Fruit fly (Drosophila melanogaster) whole organism, adult: ENCODE data around the gene Arpc4.

Experiments used
- CG11617 ChIP-seq: fragments of 200-800 bp; sonication (Bioruptor generic); optimal IDR thresholded peaks from 2 replicates; lab custom pipeline; 2017; ENCODE audit warnings: mild to moderate bottlenecking, missing biosample characterization, missing genetic modification reagents, missing genetic modification characterization
- CG12768 ChIP-seq: fragments of 200-800 bp; sonication (Bioruptor generic); optimal IDR thresholded peaks from 2 replicates; lab custom pipeline; 2017; ENCODE audit warnings: missing biosample characterization, missing genetic modification characterization, mild to moderate bottlenecking, moderate library complexity, missing genetic modification reagents
- CG14711 ChIP-seq: fragments of 200-800 bp; sonication (Bioruptor generic); optimal IDR thresholded peaks from 2 replicates; lab custom pipeline; 2018; ENCODE audit warnings: missing biosample characterization, mild to moderate bottlenecking, missing genetic modification characterization, moderate library complexity
- CG1620 ChIP-seq: fragments of 200-800 bp; sonication (Bioruptor generic); optimal IDR thresholded peaks from 2 replicates; lab custom pipeline; 2016; ENCODE audit warnings: missing biosample characterization, missing genetic modification characterization
- CG33017 ChIP-seq: fragments of 200-800 bp; sonication (Bioruptor generic); optimal IDR thresholded peaks from 2 replicates; lab custom pipeline; 2018; ENCODE audit warnings: missing biosample characterization, mild to moderate bottlenecking, missing genetic modification characterization, moderate library complexity
- CG5204 ChIP-seq: fragments of 200-800 bp; sonication (Bioruptor generic); optimal IDR thresholded peaks from 2 replicates; lab custom pipeline; 2016; ENCODE audit warnings: missing biosample characterization, missing genetic modification characterization
- CG7045 ChIP-seq: fragments of 200-800 bp; sonication (Bioruptor generic); optimal IDR thresholded peaks from 2 replicates; lab custom pipeline; 2017; ENCODE audit warnings: missing biosample characterization, mild to moderate bottlenecking, missing genetic modification characterization
- CG7101 ChIP-seq: fragments of 200-800 bp; sonication (Bioruptor generic); optimal IDR thresholded peaks from 2 replicates; lab custom pipeline; 2018; ENCODE audit warnings: missing biosample characterization, mild to moderate bottlenecking, missing genetic modification characterization, moderate library complexity
- Clk ChIP-seq: fragments of 200-800 bp; sonication (Bioruptor generic); optimal IDR thresholded peaks from 2 replicates; lab custom pipeline; 2017; ENCODE audit warnings: missing biosample characterization, missing genetic modification characterization
- Crg-1 ChIP-seq: fragments of 200-800 bp; sonication (Bioruptor generic); optimal IDR thresholded peaks from 2 replicates; lab custom pipeline; 2016; ENCODE audit warnings: missing biosample characterization, missing genetic modification characterization
- Hr96 ChIP-seq: fragments of 200-800 bp; sonication (Bioruptor generic); optimal IDR thresholded peaks from 2 replicates; lab custom pipeline; 2016; ENCODE audit warnings: missing biosample characterization, missing genetic modification characterization
- Mnt ChIP-seq: fragments of 200-800 bp; sonication (Bioruptor generic); optimal IDR thresholded peaks from 2 replicates; lab custom pipeline; 2016; ENCODE audit warnings: missing biosample characterization, mild to moderate bottlenecking, missing genetic modification characterization
- bab1 ChIP-seq: fragments of 200-800 bp; sonication (Bioruptor generic); optimal IDR thresholded peaks from 3 replicates; lab custom pipeline; 2019; ENCODE audit warnings: missing biosample characterization, mild to moderate bottlenecking, missing genetic modification characterization, moderate library complexity
- cic ChIP-seq: fragments of 200-800 bp; sonication (Bioruptor generic); optimal IDR thresholded peaks from 2 replicates; lab custom pipeline; 2017; ENCODE audit warnings: missing biosample characterization, mild to moderate bottlenecking, missing genetic modification characterization, moderate library complexity
- cnc ChIP-seq, 2 experiments: fragments of >200 bp; optimal IDR thresholded peaks; 2 replicates each; lab custom pipeline; 2017
- kay ChIP-seq: fragments of 200-800 bp; sonication (Bioruptor generic); peaks from one replicate; lab custom pipeline; 2016; ENCODE audit warnings: missing biosample characterization, missing genetic modification characterization, borderline replicate concordance
- ovo ChIP-seq: fragments of 200-800 bp; sonication (Bioruptor generic); optimal IDR thresholded peaks from 2 replicates; lab custom pipeline; 2016; ENCODE audit warnings: missing biosample characterization, missing genetic modification characterization
- pad ChIP-seq: fragments of 200-800 bp; sonication (Bioruptor generic); optimal IDR thresholded peaks from 3 replicates; lab custom pipeline; 2017; ENCODE audit warnings: missing biosample characterization, missing genetic modification characterization, mild to moderate bottlenecking, moderate library complexity, missing genetic modification reagents
- tj ChIP-seq: fragments of 200-800 bp; sonication (Bioruptor generic); optimal IDR thresholded peaks from 3 replicates; lab custom pipeline; 2017; ENCODE audit warnings: missing biosample characterization, mild to moderate bottlenecking, missing genetic modification characterization, moderate library complexity
- toe ChIP-seq: fragments of 200-800 bp; sonication (Bioruptor generic); optimal IDR thresholded peaks from 2 replicates; lab custom pipeline; 2016; ENCODE audit warnings: missing biosample characterization, missing genetic modification characterization

Gene Arpc4

DNA sequence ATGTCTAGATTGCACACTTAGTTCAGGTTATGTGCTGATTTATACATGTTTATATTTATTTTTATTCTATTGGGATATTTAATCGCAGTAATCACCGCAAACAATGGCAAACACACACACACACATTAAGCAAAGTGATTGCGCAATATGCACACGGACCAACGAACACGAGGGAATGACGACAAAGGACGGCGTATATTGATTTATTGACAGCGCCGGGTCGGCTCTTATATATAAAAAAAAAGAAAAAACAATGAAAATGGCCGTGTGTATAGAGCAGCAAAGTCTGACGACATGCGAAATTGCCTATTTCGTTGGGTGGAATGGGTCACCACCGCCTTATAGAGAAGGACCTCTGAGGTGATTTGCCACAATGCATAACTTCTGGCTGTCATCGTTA, 14.2 kb upstream of the Arpc4 start:
- no peak for TF ChIP-seq Crg-1 (GFP tag; lab: Kevin White, UChicago)
- TF ChIP-seq CG11617 (GFP tag; lab: Kevin White, UChicago) = no peak
- no peak for TF ChIP-seq tj (GFP tag; lab: Kevin White, UChicago)
- TF ChIP-seq Hr96 (GFP tag; lab: Kevin White, UChicago) = no peak
- no peak for TF ChIP-seq cic (GFP tag; lab: Kevin White, UChicago)
- no peak for TF ChIP-seq CG7045 (GFP tag; lab: Kevin White, UChicago)
- TF ChIP-seq kay (GFP tag; lab: Kevin White, UChicago) = peak; percentile 66
- TF ChIP-seq CG14711 (tag; lab: Kevin White, UChicago) = no peak

DNA sequence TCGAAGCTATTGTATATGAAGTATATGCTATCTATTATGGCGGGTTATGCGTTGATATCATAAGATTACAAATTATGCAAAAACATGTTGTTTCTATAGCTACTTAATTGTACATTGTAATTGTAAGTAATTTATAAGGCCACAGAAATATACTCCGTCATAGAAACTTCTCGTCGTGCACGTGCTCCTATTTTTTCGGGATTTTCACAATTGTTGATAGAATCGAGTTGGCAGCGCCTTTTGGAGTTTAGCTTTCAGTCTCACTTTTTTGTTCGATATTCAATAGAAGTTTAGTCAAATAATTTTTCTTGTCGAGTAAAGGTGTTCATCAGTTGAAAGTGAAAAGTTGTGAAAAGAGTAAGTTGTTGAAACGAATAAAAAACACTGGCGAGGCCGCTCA, 6.7 kb upstream of the Arpc4 start, which contains the start of gene CG31642:
TSS of gene CG31642 (plus strand) at position 301 of the 400 bp plus-strand sequence.
- TF ChIP-seq CG7101 (tag; lab: Kevin White, UChicago) (no peak), CG7045 (GFP tag; lab: Kevin White, UChicago) (no peak), CG5204 (GFP tag; lab: Kevin White, UChicago) (no peak), Crg-1 (GFP tag; lab: Kevin White, UChicago) (no peak), CG1620 (GFP tag; lab: Kevin White, UChicago) (no peak), toe (GFP tag; lab: Kevin White, UChicago) (no peak), ovo (GFP tag; lab: Kevin White, UChicago) (no peak), Hr96 (GFP tag; lab: Kevin White, UChicago) (no peak), CG14711 (tag; lab: Kevin White, UChicago) (no peak), cnc (optimal IDR thresholded peaks at IDR 0.05; lab: Kevin White, UChicago) (no peak), cic (GFP tag; lab: Kevin White, UChicago) (no peak), pad (GFP tag; lab: Kevin White, UChicago) (no peak), CG12768 (GFP tag; lab: Kevin White, UChicago) (no peak), bab1 (no peak), Clk (GFP tag; lab: Kevin White, UChicago) (no peak), kay (GFP tag; lab: Kevin White, UChicago) (no peak), Mnt (GFP tag; lab: Kevin White, UChicago) (no peak), CG11617 (GFP tag; lab: Kevin White, UChicago) (no peak)

DNA sequence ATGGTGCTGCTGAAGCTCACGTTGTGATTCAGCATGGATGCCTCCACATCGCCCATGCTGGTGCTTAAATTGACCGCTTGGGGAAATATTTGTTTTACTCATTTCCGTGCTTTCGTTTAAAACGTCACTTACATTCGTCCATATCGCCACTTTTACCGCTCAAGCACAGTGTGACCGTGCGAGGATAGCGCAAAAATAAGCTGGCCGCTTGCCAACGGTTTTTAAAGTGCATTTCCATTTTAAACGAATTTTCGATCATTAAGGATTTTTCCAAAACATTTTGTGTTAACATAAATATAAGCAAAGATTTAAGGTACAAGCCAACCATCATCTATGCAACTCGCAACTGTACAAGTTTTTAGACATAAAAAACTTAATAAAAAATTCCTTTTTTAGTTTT, 2.5 kb downstream of the Arpc4 start, which contains the start of gene WDR79:
TSS of gene WDR79 (minus strand) at position 298 of the 400 bp plus-strand sequence.
- TF ChIP-seq Crg-1 (GFP tag; lab: Kevin White, UChicago) = no peak
- no peak for TF ChIP-seq CG14711 (tag; lab: Kevin White, UChicago)
- no peak for TF ChIP-seq toe (GFP tag; lab: Kevin White, UChicago)

DNA sequence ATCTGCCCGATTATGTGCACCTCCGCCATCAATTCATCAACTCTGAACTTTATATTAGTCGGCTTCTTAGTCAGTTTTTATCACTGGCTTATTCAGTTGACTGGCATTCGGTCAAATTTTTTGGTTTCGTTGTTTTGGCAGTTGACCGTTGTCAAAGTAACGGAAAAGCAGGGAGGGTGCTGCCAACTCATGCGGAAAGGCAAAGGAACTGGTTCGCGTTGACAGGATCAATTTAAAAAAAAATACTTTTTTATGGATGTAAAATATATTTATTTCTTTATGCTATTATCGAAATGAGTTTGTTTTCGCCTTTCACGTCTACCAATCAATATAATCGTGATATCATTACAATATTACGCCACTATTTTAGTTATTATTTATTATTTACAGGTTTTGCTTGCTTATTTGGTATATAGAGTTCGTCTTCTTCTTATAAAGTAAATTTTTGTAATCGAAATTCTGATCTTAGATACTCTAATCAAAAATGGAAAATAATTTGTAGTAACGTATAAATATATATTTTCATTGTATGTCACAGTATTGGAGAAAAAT, 5.7 kb downstream of the Arpc4 start, which contains the start of the genes B9d2, tctn and CG9222:
TSS of gene B9d2 (minus strand) at position 130 of the 552 bp plus-strand sequence.
TSS of gene tctn (minus strand) at position 130 of the 552 bp plus-strand sequence.
TSS of gene CG9222 (plus strand) at position 502 of the 552 bp plus-strand sequence.
- TF ChIP-seq cnc (optimal IDR thresholded peaks at IDR 0.05; lab: Kevin White, UChicago) (no peak), Clk (GFP tag; lab: Kevin White, UChicago) (no peak), ovo (GFP tag; lab: Kevin White, UChicago) (no peak), CG14711 (tag; lab: Kevin White, UChicago) (no peak), cic (GFP tag; lab: Kevin White, UChicago) (no peak), CG11617 (GFP tag; lab: Kevin White, UChicago) (no peak), kay (GFP tag; lab: Kevin White, UChicago) (no peak), Mnt (GFP tag; lab: Kevin White, UChicago) (no peak), pad (GFP tag; lab: Kevin White, UChicago) (no peak), CG1620 (GFP tag; lab: Kevin White, UChicago) (no peak), CG7045 (GFP tag; lab: Kevin White, UChicago) (no peak), bab1 (no peak), CG33017 (tag; lab: Kevin White, UChicago) (no peak), CG5204 (GFP tag; lab: Kevin White, UChicago) (no peak)

DNA sequence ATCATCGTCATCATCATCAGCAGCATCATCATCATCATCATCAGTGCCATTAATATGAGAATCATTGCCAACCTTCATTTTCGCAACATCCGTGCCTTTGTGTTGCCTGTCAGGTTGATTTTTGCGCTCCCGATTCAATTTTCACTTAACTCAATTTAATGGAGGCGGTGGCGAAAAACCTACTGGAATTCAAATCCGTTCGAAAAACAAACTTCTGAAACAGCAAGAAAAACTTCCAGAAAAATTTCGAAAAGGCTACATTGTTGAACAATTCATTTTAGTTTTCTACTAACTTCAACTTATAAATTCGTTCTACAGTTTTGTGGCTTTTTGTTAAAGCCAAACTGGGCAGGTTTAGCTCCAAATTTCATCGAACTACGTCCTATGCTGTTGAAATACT, 14.2 kb downstream of the Arpc4 start, which contains the start of gene CG13991:
TSS of gene CG13991 (plus strand) at position 301 of the 400 bp plus-strand sequence.
- TF ChIP-seq CG12768 (GFP tag; lab: Kevin White, UChicago) (no peak), CG5204 (GFP tag; lab: Kevin White, UChicago) (no peak)

dm6 chr2L:6151669-6152068, 26.7 kb downstream of the Arpc4 start, which contains the start of gene Muc26B:
Muc26B (plus strand) TSS chr2L:6151969.
- TF ChIP-seq bab1 (no peak), ovo (GFP tag; lab: Kevin White, UChicago) (no peak), CG5204 (GFP tag; lab: Kevin White, UChicago) (no peak), CG11617 (GFP tag; lab: Kevin White, UChicago) (no peak), cic (GFP tag; lab: Kevin White, UChicago) (no peak), Clk (GFP tag; lab: Kevin White, UChicago) (no peak), pad (GFP tag; lab: Kevin White, UChicago) (no peak), cnc (optimal IDR thresholded peaks at IDR 0.05; lab: Kevin White, UChicago) (no peak), CG7101 (tag; lab: Kevin White, UChicago) (no peak), Crg-1 (GFP tag; lab: Kevin White, UChicago) (no peak), CG1620 (GFP tag; lab: Kevin White, UChicago) (no peak), tj (GFP tag; lab: Kevin White, UChicago) (no peak), Hr96 (GFP tag; lab: Kevin White, UChicago) (no peak), kay (GFP tag; lab: Kevin White, UChicago) (no peak), CG7045 (GFP tag; lab: Kevin White, UChicago) (no peak), CG12768 (GFP tag; lab: Kevin White, UChicago) (no peak), Mnt (GFP tag; lab: Kevin White, UChicago) (no peak), CG33017 (tag; lab: Kevin White, UChicago) (no peak), CG14711 (tag; lab: Kevin White, UChicago) (no peak)
